Fruit fly (Drosophila melanogaster): ENCODE data around the gene MtnC.

MtnC gene

DNA sequence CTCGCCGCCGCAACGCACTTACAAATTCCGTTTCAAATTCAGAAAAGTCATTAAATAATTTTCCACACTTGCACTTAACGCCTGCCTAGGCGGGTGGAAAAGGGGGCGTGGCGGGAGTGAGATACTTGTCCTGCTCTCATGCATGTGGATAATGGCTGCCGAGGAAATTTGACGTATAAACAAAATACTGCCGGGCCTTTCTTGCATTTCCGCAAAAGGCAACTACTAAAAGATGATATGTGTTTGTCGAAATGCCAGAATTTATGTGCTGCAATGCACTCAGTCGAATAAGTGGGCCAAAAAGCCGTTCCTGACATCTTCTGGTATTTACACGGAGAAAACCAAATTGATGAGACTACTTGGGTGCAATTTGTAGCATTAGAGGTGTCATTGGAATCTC is 9.8 kb upstream of the MtnC start:
- TF ChIP-seq ttk (optimal IDR thresholded peaks at IDR 0.05) (no peak), insv (optimal IDR thresholded peaks at IDR 0.05) (no peak), h (optimal IDR thresholded peaks at IDR 0.05) (no peak), Sin3A (optimal IDR thresholded peaks at IDR 0.05) (no peak), psq (optimal IDR thresholded peaks at IDR 0.05) (no peak), Myc (optimal IDR thresholded peaks at IDR 0.05) (no peak)

dm6 chr3R:20407245-20407644 is 47.1 kb downstream of the MtnC start:
- TF ChIP-seq Myc (optimal IDR thresholded peaks at IDR 0.05): no peak
- TF ChIP-seq insv (optimal IDR thresholded peaks at IDR 0.05): no peak
- no peak for TF ChIP-seq Sin3A (optimal IDR thresholded peaks at IDR 0.05)
- no peak for TF ChIP-seq psq (optimal IDR thresholded peaks at IDR 0.05)
- TF ChIP-seq ttk (optimal IDR thresholded peaks at IDR 0.05): no peak
- no peak for TF ChIP-seq h (optimal IDR thresholded peaks at IDR 0.05)

DNA sequence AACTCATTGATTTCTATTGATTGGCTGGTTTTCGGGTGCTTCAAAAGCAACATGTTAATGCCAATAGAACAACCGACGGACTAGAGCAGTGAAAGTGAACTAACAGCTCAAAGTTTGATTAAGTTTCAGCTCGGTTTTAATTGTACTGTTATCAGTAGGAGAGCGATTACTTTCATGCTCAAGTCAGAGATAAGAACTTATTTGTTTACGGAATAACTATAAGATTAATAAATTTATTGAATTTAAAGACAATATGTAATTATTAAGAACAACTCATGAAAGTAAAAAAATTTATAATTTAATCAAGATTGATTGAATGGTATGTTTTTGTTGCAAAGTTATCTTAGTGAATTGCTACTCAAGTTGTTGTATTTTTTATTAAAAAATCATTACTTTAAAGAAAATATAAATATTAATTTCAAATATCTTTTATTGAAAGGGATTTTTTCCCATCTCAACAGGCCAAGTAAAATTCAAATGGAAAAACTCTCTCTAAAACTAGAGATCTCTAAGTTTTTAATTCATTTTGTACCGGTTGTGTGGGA is 47.7 kb downstream of the MtnC start, which contains the start of the genes Tmlh and eIF3g2:
Gene Tmlh, minus strand, starts transcription at position 101 of the 545 bp plus-strand sequence.
Gene eIF3g2, plus strand, starts transcription at position 495 of the 545 bp plus-strand sequence.
- TF ChIP-seq h (optimal IDR thresholded peaks at IDR 0.05): no peak
- no peak for TF ChIP-seq Sin3A (optimal IDR thresholded peaks at IDR 0.05)

Measured in Kc167 (cell line).